Fruit fly (Drosophila melanogaster): Measurements from ENCODE around the gene He.
A peak's percentile ranks its signal among the peaks of the same experiment; 100 is the strongest.

He gene

dm6 chr2L:14011591-14012303, 39.0 kb upstream of the He start (continued):
- TF ChIP-seq CG13123 (GFP tag; optimal IDR thresholded peaks at IDR 0.05) = no peak
- peak; percentile 41; the same call in 1 of the 2 replicates for TF ChIP-seq wdn (GFP tag; IDR thresholded peaks at IDR 0.05)
- TF ChIP-seq Dbx (GFP tag; IDR thresholded peaks at IDR 0.05) = peak; percentile 71; the same call in 2 of the 3 replicates
- TF ChIP-seq sug (tag; optimal IDR thresholded peaks at IDR 0.05) = peak; percentile 41
- no peak for TF ChIP-seq CG2116 (GFP tag; optimal IDR thresholded peaks at IDR 0.05)
- TF ChIP-seq luna (GFP tag; optimal IDR thresholded peaks at IDR 0.05) = no peak
- TF ChIP-seq trem (tag; optimal IDR thresholded peaks at IDR 0.05) = no peak
- TF ChIP-seq Dip3 (GFP tag; optimal IDR thresholded peaks at IDR 0.05) = no peak
- TF ChIP-seq CG2120 (GFP tag; optimal IDR thresholded peaks at IDR 0.05) = peak; percentile 37
- TF ChIP-seq CG12236 (GFP tag; optimal IDR thresholded peaks at IDR 0.05) = no peak
- no peak for TF ChIP-seq zfh2 (GFP tag; optimal IDR thresholded peaks at IDR 0.05)
- no peak for TF ChIP-seq crc (GFP tag; optimal IDR thresholded peaks at IDR 0.05)
- TF ChIP-seq grau (tag; optimal IDR thresholded peaks at IDR 0.05) = no peak
- TF ChIP-seq h (optimal IDR thresholded peaks at IDR 0.05) = no peak
- no peak for TF ChIP-seq Spps (tag; optimal IDR thresholded peaks at IDR 0.05)
- TF ChIP-seq eve (GFP tag; optimal IDR thresholded peaks at IDR 0.05) = no peak
- peak; percentile 19; the same call in 1 of the 3 replicates for TF ChIP-seq B-H1 (GFP tag; IDR thresholded peaks at IDR 0.05)
- TF ChIP-seq CG17359 (tag; optimal IDR thresholded peaks at IDR 0.05) = peak; percentile 48
- no peak for TF ChIP-seq crol (GFP tag; IDR thresholded peaks at IDR 0.05)
- TF ChIP-seq CG4854 (GFP tag; optimal IDR thresholded peaks at IDR 0.05) = peak; percentile 35
- TF ChIP-seq CG8089 (GFP tag; optimal IDR thresholded peaks at IDR 0.05) = no peak
- TF ChIP-seq Fer3 (tag; optimal IDR thresholded peaks at IDR 0.05) = peak; percentile 30
- TF ChIP-seq CG14667 (GFP tag; IDR thresholded peaks at IDR 0.05) = no peak
- TF ChIP-seq CG6654 (GFP tag; optimal IDR thresholded peaks at IDR 0.05) = no peak
- no peak for TF ChIP-seq eyg (GFP tag; optimal IDR thresholded peaks at IDR 0.05)
- TF ChIP-seq pzg (GFP tag; optimal IDR thresholded peaks at IDR 0.05) = no peak
- no peak for TF ChIP-seq gcm (GFP tag; optimal IDR thresholded peaks at IDR 0.05)
- peak; percentile 30 for TF ChIP-seq az2 (GFP tag; optimal IDR thresholded peaks at IDR 0.05)
- no peak for TF ChIP-seq tna (GFP tag; IDR thresholded peaks at IDR 0.05; ENCODE audit: partially characterized antibody)
- TF ChIP-seq Mrtf (GFP tag; IDR thresholded peaks at IDR 0.05) = no peak
- TF ChIP-seq CG9876 (GFP tag; optimal IDR thresholded peaks at IDR 0.05) = no peak
- TF ChIP-seq Opbp (GFP tag; IDR thresholded peaks at IDR 0.05; ENCODE audit: partially characterized antibody) = peak; percentile 71; the same call in 2 of the 3 replicates
- no peak for TF ChIP-seq CG15514 (GFP tag; optimal IDR thresholded peaks at IDR 0.05)
- no peak for TF ChIP-seq CG12071 (GFP tag; optimal IDR thresholded peaks at IDR 0.05)
- no peak for TF ChIP-seq bab2 (GFP tag; optimal IDR thresholded peaks at IDR 0.05)
- peak; percentile 40; the same call in 1 of the 3 replicates for TF ChIP-seq CG11560 (tag; IDR thresholded peaks at IDR 0.05)
- no peak for TF ChIP-seq Lpt (GFP tag; optimal IDR thresholded peaks at IDR 0.05)
- TF ChIP-seq pan (optimal IDR thresholded peaks at IDR 0.05) = no peak
- TF ChIP-seq pan (GFP tag; optimal IDR thresholded peaks at IDR 0.05 in 1 of 2, IDR thresholded peaks at IDR 0.05 in 1 of 2) = no peak
- no peak for TF ChIP-seq slp2 (GFP tag; optimal IDR thresholded peaks at IDR 0.05)
- no peak for TF ChIP-seq CG17829 (tag; optimal IDR thresholded peaks at IDR 0.05)
- TF ChIP-seq HHEX (GFP tag; optimal IDR thresholded peaks at IDR 0.05) = no peak
- TF ChIP-seq hkb (optimal IDR thresholded peaks at IDR 0.05) = no peak
- peak; percentile 66 for TF ChIP-seq hkb (GFP tag; IDR thresholded peaks at IDR 0.05)
- no peak for TF ChIP-seq CG6765 (GFP tag; optimal IDR thresholded peaks at IDR 0.05)
- no peak; the same call in 2 of the 3 replicates for TF ChIP-seq tgo (GFP tag; IDR thresholded peaks at IDR 0.05)
- TF ChIP-seq dysf (GFP tag; IDR thresholded peaks at IDR 0.05) = peak; percentile 43; the same call in 1 of the 3 replicates
- TF ChIP-seq CG3281 (GFP tag; optimal IDR thresholded peaks at IDR 0.05) = peak; percentile 45
- no peak for TF ChIP-seq CG4820 (GFP tag; optimal IDR thresholded peaks at IDR 0.05)
- TF ChIP-seq CG6272 (GFP tag; IDR thresholded peaks at IDR 0.05) = no peak
- no peak for TF ChIP-seq psq (GFP tag; optimal IDR thresholded peaks at IDR 0.05)
- no peak for TF ChIP-seq salm (tag; optimal IDR thresholded peaks at IDR 0.05)

Measured in whole organism, embryonic.